Worm (Caenorhabditis elegans): Measurements from ENCODE around the gene bcas-2.

ce11 chrIII:6248064-6248687 is 2.5 kb upstream of the bcas-2 start, which contains the start of the genes gen-1 and stt-3:
- TF ChIP-seq flt-1 (GFP tag; IDR thresholded peaks at IDR 0.05) (no peak), ztf-23 (GFP tag; IDR thresholded peaks at IDR 0.05) (no peak), ref-1 (GFP tag; conservative IDR thresholded peaks at IDR 0.05) (no peak), klf-2 (GFP tag; conservative IDR thresholded peaks at IDR 0.05) (no peak), tab-1 (GFP tag; IDR thresholded peaks at IDR 0.05) (no peak)
